Worm (Caenorhabditis elegans) whole organism, L4 larva: Measurements from ENCODE around the gene T22C8.6.

Source experiments
- dpl-1 ChIP-seq: fragments of 150-350 bp; optimal IDR thresholded peaks from 2 replicates; lab custom pipeline; 2014; ENCODE audit warnings: missing biosample characterization, missing genetic modification reagents, missing genetic modification characterization
- pha-4 ChIP-seq, 2 experiments: fragments of 150-350 bp in 1 of 2; fragments of 200-800 bp in 1 of 2; sonication (Bioruptor generic) in 1 of 2; IDR thresholded peaks in 1 of 2; optimal IDR thresholded peaks in 1 of 2; 2 replicates each; pipeline versions ENCODE4 v1.3.6 to Lab custom; 2014 to 2022; ENCODE audit warnings: missing genetic modification characterization in 2 of 2, missing genetic modification reagents in 2 of 2, missing biosample characterization in 1 of 2, missing compliant biosample characterization in 1 of 2
- skn-1 ChIP-seq: fragments of 150-350 bp; optimal IDR thresholded peaks from 2 replicates; lab custom pipeline; 2014; ENCODE audit warnings: missing biosample characterization, missing genetic modification characterization

DNA sequence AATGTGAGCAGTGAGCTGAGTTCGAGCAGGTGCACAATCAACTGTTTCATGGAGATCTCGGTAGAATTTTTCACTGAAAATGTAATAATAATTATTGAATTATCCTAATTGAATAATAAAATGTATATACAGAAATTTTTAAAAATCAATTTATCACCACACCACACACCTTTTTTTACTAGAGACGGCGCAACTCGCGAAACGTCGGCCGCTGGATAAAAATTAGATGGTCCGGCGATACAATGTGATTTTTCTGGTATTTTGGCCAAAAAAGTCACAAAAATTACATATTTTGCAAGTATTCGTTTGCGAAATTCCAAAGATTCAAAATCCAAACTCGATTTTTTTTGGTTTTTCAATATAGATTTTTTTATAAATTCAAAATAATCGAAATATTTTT is 40.8 kb upstream of the T22C8.6 start:
- no peak for TF ChIP-seq dpl-1 (GFP tag; lab: Kevin White, UChicago)
- TF ChIP-seq skn-1 (tag; lab: Kevin White, UChicago), result no peak
- TF ChIP-seq pha-4 (GFP tag; IDR thresholded peaks at IDR 0.05; lab: Robert Waterston, UW), result no peak
- TF ChIP-seq pha-4 (tag; optimal IDR thresholded peaks at IDR 0.05; lab: Kevin White, UChicago), result no peak
